Worm (Caenorhabditis elegans): Measurements from ENCODE around the gene nas-18.

Gene nas-18

DNA sequence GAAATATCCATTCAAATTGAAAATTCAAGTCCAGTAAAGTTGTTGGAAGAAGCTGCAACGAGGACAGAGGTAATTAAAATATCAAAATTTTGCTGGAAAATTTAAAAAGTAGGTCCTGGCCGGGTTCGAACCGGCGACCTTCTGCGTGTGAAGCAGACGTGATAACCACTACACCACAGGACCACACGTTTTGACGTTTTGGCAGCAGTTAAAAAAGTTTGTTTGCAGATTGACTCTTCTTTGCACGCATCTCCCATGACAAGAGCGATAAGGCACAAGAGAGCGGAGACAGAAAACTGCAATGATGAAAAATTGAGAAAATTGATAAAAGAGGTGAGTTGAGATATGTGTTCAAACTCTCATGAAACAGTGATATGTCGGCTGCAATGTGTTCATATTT, 15.9 kb downstream of the nas-18 start:
- TF ChIP-seq hif-1 (tag; optimal IDR thresholded peaks at IDR 0.05) = peak in 1 of 2 experiments; percentile 38
- 0 out of 2 replicates have a peak, but pooled peaks have one; percentile 18 for TF ChIP-seq ceh-44 (GFP tag; IDR thresholded peaks at IDR 0.05)
- TF ChIP-seq hlh-30 (tag; optimal IDR thresholded peaks at IDR 0.05; ENCODE audit: insufficient read depth) = peak; percentile 69
- no peak for TF ChIP-seq lir-3 (tag; optimal IDR thresholded peaks at IDR 0.05)
- TF ChIP-seq gei-8 (GFP tag; optimal IDR thresholded peaks at IDR 0.05) = peak; percentile 27
- no peak for TF ChIP-seq tag-97 (GFP tag; IDR thresholded peaks at IDR 0.05)
- peak in 1 of 2 experiments; percentile 53 for TF ChIP-seq daf-16 (GFP tag; optimal IDR thresholded peaks at IDR 0.05)
- TF ChIP-seq daf-16 (tag; optimal IDR thresholded peaks at IDR 0.05) = no peak
- peak; percentile 58; the same call in 1 of the 2 replicates for TF ChIP-seq arid-1 (GFP tag; conservative IDR thresholded peaks at IDR 0.05)
- TF ChIP-seq nhr-42 (GFP tag; IDR thresholded peaks at IDR 0.05) = no peak
- TF ChIP-seq nhr-28 (tag; optimal IDR thresholded peaks at IDR 0.05) = peak; percentile 54
- peak; percentile 36 for TF ChIP-seq pqm-1 (tag; optimal IDR thresholded peaks at IDR 0.05)
- no peak for TF ChIP-seq mdt-29 (GFP tag; IDR thresholded peaks at IDR 0.05)
- TF ChIP-seq T20F7.1 (GFP tag; optimal IDR thresholded peaks at IDR 0.05) = peak; percentile 17
- TF ChIP-seq dmd-9 (GFP tag; IDR thresholded peaks at IDR 0.05) = 0 out of 2 replicates have a peak, but pooled peaks have one; percentile 54
- 0 out of 2 replicates have a peak, but pooled peaks have one; percentile 57 for TF ChIP-seq dmd-8 (GFP tag; IDR thresholded peaks at IDR 0.05)
- TF ChIP-seq dpl-1 (GFP tag; optimal IDR thresholded peaks at IDR 0.05) = peak; percentile 6
- no peak for TF ChIP-seq nhr-25 (tag; optimal IDR thresholded peaks at IDR 0.05; ENCODE audit: borderline replicate concordance, insufficient read depth)
- TF ChIP-seq snpc-1.2 (GFP tag; IDR thresholded peaks at IDR 0.05) = peak; percentile 77; the same call in 1 of the 2 replicates
- peak; percentile 70; the same call in 1 of the 2 replicates for TF ChIP-seq zfp-3 (GFP tag; conservative IDR thresholded peaks at IDR 0.05)
- TF ChIP-seq saeg-2 (GFP tag; IDR thresholded peaks at IDR 0.05) = 0 out of 2 replicates have a peak, but pooled peaks have one; percentile 38
- TF ChIP-seq set-16 (GFP tag; IDR thresholded peaks at IDR 0.05) = no peak
- TF ChIP-seq Y48G9A.11 (GFP tag; IDR thresholded peaks at IDR 0.05) = 0 out of 2 replicates have a peak, but pooled peaks have one; percentile 22
- peak; percentile 69 for TF ChIP-seq mes-2 (tag; optimal IDR thresholded peaks at IDR 0.05; ENCODE audit: poor library complexity, severe bottlenecking)
- no peak for TF ChIP-seq dve-1 (tag; optimal IDR thresholded peaks at IDR 0.05; ENCODE audit: insufficient read depth)
- peak; percentile 75 for TF ChIP-seq lim-7 (GFP tag; IDR thresholded peaks at IDR 0.05)
- TF ChIP-seq vab-7 (GFP tag; IDR thresholded peaks at IDR 0.05) = peak; percentile 64
- TF ChIP-seq unc-62 (GFP tag; optimal IDR thresholded peaks at IDR 0.05 in 1 of 2) = no peak
- TF ChIP-seq unc-62 (tag; optimal IDR thresholded peaks at IDR 0.05) = no peak
- TF ChIP-seq ceh-20 (GFP tag; IDR thresholded peaks at IDR 0.05) = peak; percentile 49; the same call in 1 of the 2 replicates
- no peak for TF ChIP-seq ZK337.2 (GFP tag; IDR thresholded peaks at IDR 0.05)
- no peak for TF ChIP-seq tra-1 (GFP tag; IDR thresholded peaks at IDR 0.05)
- TF ChIP-seq F10B5.3 (tag; optimal IDR thresholded peaks at IDR 0.05) = no peak
- TF ChIP-seq hlh-11 (tag; optimal IDR thresholded peaks at IDR 0.05) = peak; percentile 77
- peak; percentile 51 for TF ChIP-seq mxl-3 (GFP tag; optimal IDR thresholded peaks at IDR 0.05)
- TF ChIP-seq madf-9 (GFP tag; conservative IDR thresholded peaks at IDR 0.05) = peak; percentile 45; the same call in 1 of the 2 replicates
- TF ChIP-seq dmd-6 (GFP tag; IDR thresholded peaks at IDR 0.05) = peak; percentile 82
- TF ChIP-seq hmg-1.1 (GFP tag; IDR thresholded peaks at IDR 0.05) = peak; percentile 71
- TF ChIP-seq ctbp-1 (GFP tag; IDR thresholded peaks at IDR 0.05) = no peak
- TF ChIP-seq php-3 (GFP tag; IDR thresholded peaks at IDR 0.05) = peak; percentile 53; the same call in 1 of the 2 replicates
- peak; percentile 42; the same call in 1 of the 2 replicates for TF ChIP-seq lin-1 (GFP tag; IDR thresholded peaks at IDR 0.05)
- 0 out of 2 replicates have a peak, but pooled peaks have one; percentile 52 for TF ChIP-seq F44E2.7 (GFP tag; IDR thresholded peaks at IDR 0.05)

All from whole organism, L4 larva.